Fruit fly (Drosophila melanogaster) whole organism, pupa: ENCODE data around the gene Atg17.
A peak's percentile ranks its signal among the peaks of the same experiment; 100 is the strongest.

Experiments
- CG12605 ChIP-seq: fragments of 200-800 bp; sonication (Bioruptor generic); IDR thresholded peaks from 2 replicates; pipeline ENCODE4 v1.3.6; 2022; ENCODE audit warnings: missing biosample characterization, missing genetic modification characterization
- CG14655 ChIP-seq: fragments of 200-800 bp; sonication (Bioruptor generic); optimal IDR thresholded peaks from 3 replicates; lab custom pipeline; 2017; ENCODE audit warnings: mild to moderate bottlenecking, missing biosample characterization, missing genetic modification reagents, missing genetic modification characterization
- CG15710 ChIP-seq: fragments of 200-800 bp; sonication (Bioruptor generic); optimal IDR thresholded peaks from 2 replicates; lab custom pipeline; 2018; ENCODE audit warnings: missing biosample characterization, mild to moderate bottlenecking, missing genetic modification characterization, moderate library complexity
- CG17806 ChIP-seq: fragments of 200-800 bp; sonication (Bioruptor generic); optimal IDR thresholded peaks from 2 replicates; lab custom pipeline; 2018; ENCODE audit warnings: missing biosample characterization, mild to moderate bottlenecking, missing genetic modification characterization, moderate library complexity
- CG32121 ChIP-seq: fragments of 200-800 bp; sonication (Bioruptor generic); IDR thresholded peaks from 2 replicates; pipeline ENCODE4 v1.3.6; 2022; ENCODE audit warnings: missing biosample characterization, missing genetic modification characterization
- CG8159 ChIP-seq: fragments of 200-800 bp; sonication (Bioruptor generic); optimal IDR thresholded peaks from 3 replicates; lab custom pipeline; 2018; ENCODE audit warnings: missing biosample characterization, mild to moderate bottlenecking, missing genetic modification characterization, moderate library complexity
- EcR ChIP-seq: fragments of 200-800 bp; sonication (Bioruptor generic); optimal IDR thresholded peaks from 3 replicates; lab custom pipeline; 2019; ENCODE audit warnings: missing biosample characterization, missing genetic modification characterization, mild to moderate bottlenecking, moderate library complexity, missing genetic modification reagents
- Pif1A ChIP-seq: fragments of 200-800 bp; sonication (Bioruptor generic); optimal IDR thresholded peaks from 3 replicates; lab custom pipeline; 2016; ENCODE audit warnings: missing biosample characterization, missing genetic modification characterization
- Snoo ChIP-seq: fragments of 200-800 bp; sonication (Bioruptor generic); optimal IDR thresholded peaks from 3 replicates; lab custom pipeline; 2017; ENCODE audit warnings: missing biosample characterization, mild to moderate bottlenecking, missing genetic modification characterization, inconsistent platforms
- gl ChIP-seq: fragments of 200-800 bp; sonication (Bioruptor generic); optimal IDR thresholded peaks from 2 replicates; lab custom pipeline; 2018; ENCODE audit warnings: missing biosample characterization, mild to moderate bottlenecking, missing genetic modification characterization
- rn ChIP-seq: fragments of 200-800 bp; sonication (Bioruptor generic); IDR thresholded peaks from 2 replicates; pipeline ENCODE4 v1.3.6; 2022; ENCODE audit warnings: missing biosample characterization, missing genetic modification characterization

DNA sequence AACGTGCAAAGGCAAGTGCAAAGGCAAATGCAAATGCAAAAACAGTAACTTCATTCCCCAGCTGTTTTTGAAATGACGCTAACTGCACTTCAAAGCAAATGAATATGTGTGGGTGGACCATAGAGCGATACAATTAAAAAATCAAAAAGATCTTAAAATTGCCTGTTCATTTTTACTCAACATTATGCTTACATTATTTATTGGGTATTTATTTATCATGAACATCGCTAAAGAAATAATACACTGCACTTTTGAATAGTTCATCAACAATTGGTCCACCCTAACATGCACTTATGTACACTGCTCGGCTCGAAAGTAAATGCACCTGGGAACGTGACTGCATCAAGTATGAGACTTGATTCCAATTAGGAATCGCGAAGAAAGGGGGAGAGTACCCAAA lies 24.9 kb downstream of the Atg17 start:
- TF ChIP-seq CG12605 = peak; percentile 81
- peak; percentile 81 for TF ChIP-seq CG32121
- 0 out of 2 replicates have a peak, but pooled peaks have one; percentile 22 for TF ChIP-seq rn (GFP tag; lab: Robert Waterston, UW)
- no peak for TF ChIP-seq gl (tag; lab: Kevin White, UChicago)
- peak; percentile 40 for TF ChIP-seq CG15710 (tag; lab: Kevin White, UChicago)
- TF ChIP-seq Pif1A (GFP tag; lab: Kevin White, UChicago) = peak; percentile 76
- no peak for TF ChIP-seq EcR (GFP tag; lab: Kevin White, UChicago)
- no peak for TF ChIP-seq CG17806 (tag; lab: Kevin White, UChicago)
- TF ChIP-seq CG14655 (GFP tag; lab: Kevin White, UChicago) = peak; percentile 61
- TF ChIP-seq Snoo (tag; lab: Kevin White, UChicago) = peak; percentile 11
- peak; percentile 84 for TF ChIP-seq CG8159 (tag; lab: Kevin White, UChicago)
